Fruit fly (Drosophila melanogaster) whole organism, prepupa: Measurements from ENCODE around the gene fipi.

Experiments used
- Blimp-1 ChIP-seq: fragments of 200-800 bp; sonication (Bioruptor generic); optimal IDR thresholded peaks from 3 replicates; lab custom pipeline; 2017; ENCODE audit warnings: missing biosample characterization, missing genetic modification characterization, mild to moderate bottlenecking, moderate library complexity, missing genetic modification reagents
- CG10631 ChIP-seq: fragments of 200-800 bp; sonication (Bioruptor generic); optimal IDR thresholded peaks from 2 replicates; lab custom pipeline; 2016; ENCODE audit warnings: missing biosample characterization, missing genetic modification characterization
- CG11294 ChIP-seq: fragments of 200-800 bp; sonication (Bioruptor generic); IDR thresholded peaks from 2 replicates; pipeline ENCODE4 v1.3.6; 2022; ENCODE audit warnings: missing biosample characterization, missing genetic modification characterization
- CG11762 ChIP-seq: fragments of 200-800 bp; sonication (Bioruptor generic); optimal IDR thresholded peaks from 3 replicates; lab custom pipeline; 2016; ENCODE audit warnings: missing biosample characterization, missing genetic modification characterization; ENCODE audit not compliant: insufficient read depth
- CG11902 ChIP-seq: fragments of 200-800 bp; sonication (Bioruptor generic); optimal IDR thresholded peaks from 3 replicates; lab custom pipeline; 2016; ENCODE audit warnings: missing biosample characterization, missing genetic modification characterization
- CG15336 ChIP-seq: fragments of 200-800 bp; sonication (Bioruptor generic); IDR thresholded peaks from 2 replicates; pipeline ENCODE4 v1.3.6; 2022; ENCODE audit warnings: missing biosample characterization, missing genetic modification characterization
- CG1621 ChIP-seq: fragments of 200-800 bp; sonication (Bioruptor generic); optimal IDR thresholded peaks from 3 replicates; lab custom pipeline; 2018; ENCODE audit warnings: missing biosample characterization, mild to moderate bottlenecking, missing genetic modification characterization
- CG32006 ChIP-seq: fragments of 200-800 bp; sonication (Bioruptor generic); optimal IDR thresholded peaks from 3 replicates; lab custom pipeline; 2017; ENCODE audit warnings: missing biosample characterization, mild to moderate bottlenecking, missing genetic modification characterization
- CG34406 ChIP-seq: fragments of 200-800 bp; sonication (Bioruptor generic); optimal IDR thresholded peaks from 3 replicates; lab custom pipeline; 2016; ENCODE audit warnings: missing biosample characterization, missing genetic modification characterization
- CG6163 ChIP-seq: fragments of 200-800 bp; sonication (Bioruptor generic); IDR thresholded peaks from 3 replicates; pipeline ENCODE4 v1.3.6; 2022; ENCODE audit warnings: missing biosample characterization, missing genetic modification characterization
- CG6792 ChIP-seq: fragments of 200-800 bp; sonication (Bioruptor generic); optimal IDR thresholded peaks from 3 replicates; lab custom pipeline; 2016; ENCODE audit warnings: missing biosample characterization, missing genetic modification characterization
- CG6808 ChIP-seq: fragments of 200-800 bp; sonication (Bioruptor generic); optimal IDR thresholded peaks from 3 replicates; lab custom pipeline; 2017; ENCODE audit warnings: missing biosample characterization, missing genetic modification characterization, mild to moderate bottlenecking, moderate library complexity, missing genetic modification reagents
- CG6854 ChIP-seq: fragments of 200-800 bp; sonication (Bioruptor generic); optimal IDR thresholded peaks from 2 replicates; lab custom pipeline; 2017; ENCODE audit warnings: missing biosample characterization, mild to moderate bottlenecking, missing genetic modification characterization
- CG8119 ChIP-seq: fragments of 200-800 bp; sonication (Bioruptor generic); IDR thresholded peaks from 3 replicates; pipeline ENCODE4 v1.3.6; 2022; ENCODE audit warnings: missing biosample characterization, missing genetic modification characterization
- CG8632 ChIP-seq: fragments of 200-800 bp; sonication (Bioruptor generic); optimal IDR thresholded peaks from 3 replicates; lab custom pipeline; 2016; ENCODE audit warnings: missing biosample characterization, missing genetic modification characterization
- CG9139 ChIP-seq: fragments of 200-800 bp; sonication (Bioruptor generic); optimal IDR thresholded peaks from 3 replicates; lab custom pipeline; 2017; ENCODE audit warnings: missing biosample characterization, mild to moderate bottlenecking, missing genetic modification characterization
- Eip75B ChIP-seq: fragments of 200-800 bp; sonication (Bioruptor generic); optimal IDR thresholded peaks from 3 replicates; lab custom pipeline; 2016; ENCODE audit warnings: missing biosample characterization, missing genetic modification characterization
- Eip78C ChIP-seq: fragments of 200-800 bp; sonication (Bioruptor generic); peaks from one replicate; lab custom pipeline; 2016; ENCODE audit warnings: missing biosample characterization, missing genetic modification characterization
- Ets21C ChIP-seq: fragments of 200-800 bp; sonication (Bioruptor generic); optimal IDR thresholded peaks from 3 replicates; lab custom pipeline; 2016; ENCODE audit warnings: missing biosample characterization, missing genetic modification characterization
- Ets96B ChIP-seq: fragments of 200-800 bp; optimal IDR thresholded peaks from 2 replicates; lab custom pipeline; 2019; ENCODE audit warnings: missing biosample characterization, mild to moderate bottlenecking, missing genetic modification characterization, moderate library complexity
- Hr38 ChIP-seq: sonication (Bioruptor generic); optimal IDR thresholded peaks from 2 replicates; lab custom pipeline; 2016; ENCODE audit warnings: missing biosample characterization, missing genetic modification characterization
- Hr39 ChIP-seq: fragments of 200-800 bp; sonication (Bioruptor generic); optimal IDR thresholded peaks from 2 replicates; lab custom pipeline; 2016; ENCODE audit warnings: missing biosample characterization, missing genetic modification characterization
- Hr4 ChIP-seq: fragments of 200-800 bp; sonication (Bioruptor generic); optimal IDR thresholded peaks from 3 replicates; lab custom pipeline; 2016; ENCODE audit warnings: missing biosample characterization, missing genetic modification characterization
- Lpt ChIP-seq: fragments of 200-800 bp; sonication (Bioruptor generic); optimal IDR thresholded peaks from 3 replicates; lab custom pipeline; 2016; ENCODE audit warnings: missing biosample characterization, missing genetic modification characterization
- Met ChIP-seq: fragments of 200-800 bp; sonication (Bioruptor generic); optimal IDR thresholded peaks from 3 replicates; lab custom pipeline; 2016; ENCODE audit warnings: missing biosample characterization, missing genetic modification characterization
- Sox102F ChIP-seq: fragments of 200-800 bp; sonication (Bioruptor generic); optimal IDR thresholded peaks from 2 replicates; lab custom pipeline; 2016; ENCODE audit warnings: missing biosample characterization, mild to moderate bottlenecking, missing genetic modification characterization
- Sox14 ChIP-seq: fragments of 200-800 bp; sonication (Bioruptor generic); optimal IDR thresholded peaks from 3 replicates; lab custom pipeline; 2016; ENCODE audit warnings: missing biosample characterization, missing genetic modification characterization
- Sox15 ChIP-seq: fragments of 200-800 bp; sonication (Bioruptor generic); optimal IDR thresholded peaks from 3 replicates; lab custom pipeline; 2016; ENCODE audit warnings: missing biosample characterization, missing genetic modification characterization
- cyc ChIP-seq: fragments of 200-800 bp; sonication (Bioruptor generic); optimal IDR thresholded peaks from 3 replicates; lab custom pipeline; 2016; ENCODE audit warnings: missing biosample characterization, missing genetic modification characterization
- dsx ChIP-seq: fragments of 200-800 bp; optimal IDR thresholded peaks from 3 replicates; lab custom pipeline; 2019; ENCODE audit warnings: missing biosample characterization, mild to moderate bottlenecking, missing genetic modification characterization, moderate library complexity; ENCODE audit not compliant: poor library complexity, severe bottlenecking
- eg ChIP-seq: fragments of 200-800 bp; sonication (Bioruptor generic); IDR thresholded peaks from 3 replicates; pipeline ENCODE4 v1.3.6; 2022; ENCODE audit warnings: missing biosample characterization, missing genetic modification characterization
- esn ChIP-seq: fragments of 200-800 bp; sonication (Bioruptor generic); optimal IDR thresholded peaks from 2 replicates; lab custom pipeline; 2016; ENCODE audit warnings: missing biosample characterization, mild to moderate bottlenecking, missing genetic modification characterization, moderate library complexity
- fd85E ChIP-seq: fragments of 200-800 bp; sonication (Bioruptor generic); optimal IDR thresholded peaks from 3 replicates; lab custom pipeline; 2016; ENCODE audit warnings: missing biosample characterization, missing genetic modification characterization
- fkh ChIP-seq: fragments of 200-800 bp; sonication (Bioruptor generic); optimal IDR thresholded peaks from 3 replicates; lab custom pipeline; 2017; ENCODE audit warnings: missing biosample characterization, mild to moderate bottlenecking, missing genetic modification characterization, moderate library complexity
- lz ChIP-seq: fragments of 200-800 bp; sonication (Bioruptor generic); optimal IDR thresholded peaks from 3 replicates; lab custom pipeline; 2016; ENCODE audit warnings: missing biosample characterization, missing genetic modification characterization
- net ChIP-seq: fragments of 200-800 bp; sonication (Bioruptor generic); optimal IDR thresholded peaks from 3 replicates; lab custom pipeline; 2016; ENCODE audit warnings: missing biosample characterization, missing genetic modification characterization
- pdm3 ChIP-seq: fragments of 200-800 bp; sonication (Bioruptor generic); optimal IDR thresholded peaks from 3 replicates; lab custom pipeline; 2016; ENCODE audit warnings: missing biosample characterization, missing genetic modification characterization
- spab ChIP-seq: fragments of 200-800 bp; sonication (Bioruptor generic); optimal IDR thresholded peaks from 2 replicates; lab custom pipeline; 2017; ENCODE audit warnings: missing biosample characterization, mild to moderate bottlenecking, missing genetic modification characterization, missing genetic modification reagents
- ss ChIP-seq, 2 experiments: fragments of 200-800 bp; sonication (Bioruptor generic); optimal IDR thresholded peaks; 2 replicates in 1 of 2; 3 replicates in 1 of 2; lab custom pipeline; 2017 to 2018; ENCODE audit warnings: mild to moderate bottlenecking in 2 of 2, missing biosample characterization in 2 of 2, missing genetic modification characterization in 2 of 2, moderate library complexity in 1 of 2
- topi ChIP-seq: fragments of 200-800 bp; sonication (Bioruptor generic); optimal IDR thresholded peaks from 3 replicates; lab custom pipeline; 2016; ENCODE audit warnings: missing biosample characterization, missing genetic modification characterization

fipi gene

dm6 chr2L:4810044-4810609 lies 16.3 kb upstream of the fipi start (continued):
- TF ChIP-seq CG6163 (GFP tag; lab: Robert Waterston, UW) = peak; percentile 21; the same call in 1 of the 3 replicates
- TF ChIP-seq CG1621 = no peak
- TF ChIP-seq, all 60 proteins: peak for 24

- TF ChIP-seq fkh (no peak), CG6854 (GFP tag; lab: Kevin White, UChicago) (peak; percentile 21), Hr4 (no peak), CG8632 (GFP tag; lab: Kevin White, UChicago) (no peak), CG9139 (GFP tag; lab: Kevin White, UChicago) (no peak), net (GFP tag; lab: Kevin White, UChicago) (peak; percentile 20), Sox15 (GFP tag; lab: Kevin White, UChicago) (no peak), cyc (GFP tag; lab: Kevin White, UChicago) (no peak), CG11762 (GFP tag; lab: Kevin White, UChicago) (no peak), Sox102F (GFP tag; lab: Kevin White, UChicago) (peak; percentile 9), Ets96B (tag; lab: Kevin White, UChicago) (no peak), CG32006 (GFP tag; lab: Kevin White, UChicago) (no peak), Lpt (GFP tag; lab: Kevin White, UChicago) (no peak), Eip75B (GFP tag; lab: Kevin White, UChicago) (no peak), dsx (peak; percentile 78), spab (GFP tag; lab: Kevin White, UChicago) (no peak), CG34406 (GFP tag; lab: Kevin White, UChicago) (no peak), CG11902 (no peak), Hr39 (no peak), CG8119 (GFP tag; lab: Robert Waterston, UW) (no peak), eg (no peak; the same call in 2 of the 3 replicates), ss (GFP tag; optimal IDR thresholded peaks at IDR 0.05; lab: Kevin White, UChicago) (peak; percentile 18 to 36), CG6792 (GFP tag; lab: Kevin White, UChicago) (no peak), topi (GFP tag; lab: Kevin White, UChicago) (peak; percentile 14), CG1621 (peak; percentile 10), CG6808 (peak; percentile 34), Ets21C (GFP tag; lab: Kevin White, UChicago) (no peak), fd85E (GFP tag; lab: Kevin White, UChicago) (no peak), Eip78C (GFP tag; lab: Kevin White, UChicago) (peak; percentile 55), CG11294 (no peak), CG6163 (GFP tag; lab: Robert Waterston, UW) (peak; percentile 49), CG10631 (no peak), esn (no peak), pdm3 (GFP tag; lab: Kevin White, UChicago) (no peak), Blimp-1 (GFP tag; lab: Kevin White, UChicago) (peak; percentile 66), Hr38 (GFP tag; lab: Kevin White, UChicago) (no peak), Sox14 (no peak), lz (GFP tag; lab: Kevin White, UChicago) (no peak), CG15336 (GFP tag; lab: Robert Waterston, UW) (no peak), Met (GFP tag; lab: Kevin White, UChicago) (no peak)
These were observed 14.2 kb upstream of the fipi start for dm6 chr2L:4807953-4808604.
